Fruit fly (Drosophila melanogaster) whole organism, wandering third instar larva: ENCODE data around the gene Atg5.

Experiments used
- CG32264 ChIP-seq: fragments of 200-800 bp; sonication (Bioruptor generic); optimal IDR thresholded peaks from 2 replicates; lab custom pipeline; 2016; ENCODE audit warnings: missing biosample characterization, missing genetic modification characterization
- CrebA ChIP-seq: fragments of 200-800 bp; sonication (Bioruptor generic); optimal IDR thresholded peaks from 2 replicates; lab custom pipeline; 2016; ENCODE audit warnings: missing biosample characterization, mild to moderate bottlenecking, missing genetic modification characterization, borderline replicate concordance
- HLH106 ChIP-seq: fragments of 200-800 bp; optimal IDR thresholded peaks from 3 replicates; lab custom pipeline; 2019; ENCODE audit warnings: missing biosample characterization, mild to moderate bottlenecking, missing genetic modification characterization, moderate library complexity
- Jra ChIP-seq: sonication (Bioruptor generic); optimal IDR thresholded peaks from 2 replicates; lab custom pipeline; 2016; ENCODE audit warnings: missing biosample characterization, missing genetic modification characterization
- Sp1 ChIP-seq: fragments of 200-800 bp; sonication (Bioruptor generic); optimal IDR thresholded peaks from 3 replicates; lab custom pipeline; 2019; ENCODE audit warnings: missing biosample characterization, mild to moderate bottlenecking, missing genetic modification characterization, moderate library complexity
- brk ChIP-seq: fragments of 200-800 bp; sonication (Bioruptor generic); optimal IDR thresholded peaks from 2 replicates; lab custom pipeline; 2016; ENCODE audit warnings: missing biosample characterization, mild to moderate bottlenecking, missing genetic modification characterization
- ey ChIP-seq: fragments of 200-800 bp; sonication (Bioruptor generic); optimal IDR thresholded peaks from 2 replicates; lab custom pipeline; 2016; ENCODE audit warnings: missing biosample characterization, missing genetic modification characterization
- lola ChIP-seq: fragments of >200 bp; optimal IDR thresholded peaks from 2 replicates; lab custom pipeline; 2017; ENCODE audit warnings: missing biosample characterization, missing genetic modification characterization

- TF ChIP-seq HLH106 (tag; lab: Kevin White, UChicago) (no peak), ey (GFP tag; lab: Kevin White, UChicago) (no peak), lola (GFP tag; lab: Kevin White, UChicago) (no peak), Sp1 (GFP tag; lab: Kevin White, UChicago) (no peak), brk (GFP tag; lab: Kevin White, UChicago) (no peak), Jra (GFP tag; lab: Kevin White, UChicago) (no peak), CG32264 (no peak), CrebA (GFP tag; lab: Kevin White, UChicago) (no peak)
These were observed 5.1 kb downstream of the Atg5 start for dm6 chrX:7318464-7318863.
